Worm (Caenorhabditis elegans): ENCODE data around the gene Y56A3A.33.
A peak's percentile ranks its signal among the peaks of the same experiment; 100 is the strongest.

The Y56A3A.33 gene

ce11 chrIII:12030669-12031068, 27.9 kb upstream of the Y56A3A.33 start, which contains the start of gene Y79H2A.2:
Gene Y79H2A.2 (minus strand): TSS chrIII:12030769.
- TF ChIP-seq ZK337.2 (GFP tag; IDR thresholded peaks at IDR 0.05) = no peak
- TF ChIP-seq dve-1 (tag; optimal IDR thresholded peaks at IDR 0.05; ENCODE audit: insufficient read depth) = peak; percentile 16

- no peak for TF ChIP-seq gei-8 (GFP tag; optimal IDR thresholded peaks at IDR 0.05)
- TF ChIP-seq daf-8 (GFP tag; IDR thresholded peaks at IDR 0.05) = no peak
- no peak for TF ChIP-seq lin-13 (GFP tag; optimal IDR thresholded peaks at IDR 0.05)
- TF ChIP-seq R02D3.7 (tag; optimal IDR thresholded peaks at IDR 0.05) = no peak
- TF ChIP-seq zfp-3 (GFP tag; conservative IDR thresholded peaks at IDR 0.05) = no peak
- no peak for TF ChIP-seq ama-1 (optimal IDR thresholded peaks at IDR 0.05)
- no peak for TF ChIP-seq Y105C5A.15 (GFP tag; IDR thresholded peaks at IDR 0.05)
- no peak for TF ChIP-seq lin-1 (GFP tag; IDR thresholded peaks at IDR 0.05)
- TF ChIP-seq ZK546.5 (tag; optimal IDR thresholded peaks at IDR 0.05) = no peak
- TF ChIP-seq ctbp-1 (GFP tag; IDR thresholded peaks at IDR 0.05) = no peak
- no peak for TF ChIP-seq dmd-8 (GFP tag; IDR thresholded peaks at IDR 0.05)
- TF ChIP-seq F26F4.8 (GFP tag; conservative IDR thresholded peaks at IDR 0.05) = no peak
These were observed 26.0 kb upstream of the Y56A3A.33 start, which contains the start of gene Y79H2A.12 for ce11 chrIII:12028769-12029168. Gene Y79H2A.12 (minus strand): TSS chrIII:12028869.

- TF ChIP-seq aha-1 (tag) (peak; percentile 77), fkh-10 (GFP tag; optimal IDR thresholded peaks at IDR 0.05) (no peak), arid-1 (GFP tag; conservative IDR thresholded peaks at IDR 0.05) (no peak), set-16 (GFP tag; IDR thresholded peaks at IDR 0.05) (peak; percentile 51; the same call in 1 of the 2 replicates), nhr-6 (tag; optimal IDR thresholded peaks at IDR 0.05) (no peak), ZK546.5 (tag; optimal IDR thresholded peaks at IDR 0.05) (no peak), hif-1 (tag; optimal IDR thresholded peaks at IDR 0.05) (no peak), lin-29 (GFP tag; IDR thresholded peaks at IDR 0.05) (no peak)
These were observed 19.5 kb upstream of the Y56A3A.33 start for ce11 chrIII:12022281-12022680.

- peak in 1 of 2 experiments; percentile 70 for TF ChIP-seq unc-62 (GFP tag; optimal IDR thresholded peaks at IDR 0.05 in 1 of 2)
- TF ChIP-seq unc-62 (tag; optimal IDR thresholded peaks at IDR 0.05) = no peak
- TF ChIP-seq nhr-28 (tag; optimal IDR thresholded peaks at IDR 0.05) = peak; percentile 8
- no peak for TF ChIP-seq lin-1 (GFP tag; IDR thresholded peaks at IDR 0.05)
- peak; percentile 3; the same call in 1 of the 2 replicates for TF ChIP-seq madf-9 (GFP tag; conservative IDR thresholded peaks at IDR 0.05)
- peak; percentile 18 for TF ChIP-seq aha-1 (tag)
- TF ChIP-seq lsy-2 (tag; optimal IDR thresholded peaks at IDR 0.05) = no peak
- 0 out of 2 replicates have a peak, but pooled peaks have one; percentile 19 for TF ChIP-seq dmd-6 (GFP tag; IDR thresholded peaks at IDR 0.05)
These were observed 17.4 kb upstream of the Y56A3A.33 start, which contains the start of gene brp-1 for ce11 chrIII:12020074-12020602. Gene brp-1 (plus strand): TSS chrIII:12020552.

- TF ChIP-seq nhr-25 (tag; optimal IDR thresholded peaks at IDR 0.05; ENCODE audit: borderline replicate concordance, insufficient read depth) = peak; percentile 6
- TF ChIP-seq ces-1 (GFP tag; optimal IDR thresholded peaks at IDR 0.05) = no peak
- no peak for TF ChIP-seq attf-4 (tag; optimal IDR thresholded peaks at IDR 0.05)
- peak; percentile 52 for TF ChIP-seq ama-1 (optimal IDR thresholded peaks at IDR 0.05)
- no peak for TF ChIP-seq hlh-30 (tag; optimal IDR thresholded peaks at IDR 0.05; ENCODE audit: insufficient read depth)
- TF ChIP-seq daf-16 (GFP tag; optimal IDR thresholded peaks at IDR 0.05) = no peak
- TF ChIP-seq daf-16 (tag; optimal IDR thresholded peaks at IDR 0.05) = no peak
- TF ChIP-seq lin-13 (GFP tag; optimal IDR thresholded peaks at IDR 0.05) = no peak
These were observed 15.2 kb upstream of the Y56A3A.33 start for ce11 chrIII:12017999-12018398.
